Worm (Caenorhabditis elegans) whole organism, L1 larva: Measurements from ENCODE around the gene F32D1.3.

Experiments used
- C16A3.4 ChIP-seq: fragments of 150-350 bp; optimal IDR thresholded peaks from 2 replicates; lab custom pipeline; 2014; ENCODE audit warnings: missing biosample characterization, missing genetic modification characterization
- C34B4.2 ChIP-seq: sonication (generic microtip); optimal IDR thresholded peaks from 2 replicates; lab custom pipeline; 2017; ENCODE audit warnings: mild to moderate bottlenecking, missing genetic modification characterization, missing compliant biosample characterization
- aha-1 ChIP-seq: fragments of 150-350 bp; optimal IDR thresholded peaks from 2 replicates; lab custom pipeline; 2014; ENCODE audit warnings: missing biosample characterization, missing genetic modification characterization
- alr-1 ChIP-seq: fragments of 200-800 bp; sonication (Bioruptor generic); optimal IDR thresholded peaks from 2 replicates; lab custom pipeline; 2018; ENCODE audit warnings: borderline replicate concordance, mild to moderate bottlenecking, missing genetic modification characterization, missing compliant biosample characterization
- ama-1 ChIP-seq: fragments of 150-350 bp; optimal IDR thresholded peaks from 2 replicates; lab custom pipeline; 2014
- blmp-1 ChIP-seq: fragments of 150-350 bp; optimal IDR thresholded peaks from 2 replicates; lab custom pipeline; 2014; ENCODE audit warnings: missing biosample characterization, missing genetic modification characterization
- ceh-63 ChIP-seq: fragments of 200-800 bp; sonication (Bioruptor generic); optimal IDR thresholded peaks from 2 replicates; lab custom pipeline; 2018; ENCODE audit warnings: mild to moderate bottlenecking, missing genetic modification characterization, missing compliant biosample characterization
- ceh-8 ChIP-seq: fragments of 200-800 bp; sonication (Bioruptor generic); optimal IDR thresholded peaks from 2 replicates; lab custom pipeline; 2018; ENCODE audit warnings: mild to moderate bottlenecking, missing genetic modification characterization, moderate library complexity, missing compliant biosample characterization
- ceh-88 ChIP-seq: fragments of 200-800 bp; sonication (Bioruptor generic); IDR thresholded peaks from 2 replicates; pipeline ENCODE4 v1.3.6; 2022; ENCODE audit warnings: missing genetic modification characterization, missing compliant biosample characterization
- ceh-90 ChIP-seq: sonication (generic microtip); optimal IDR thresholded peaks from 2 replicates; lab custom pipeline; 2016; ENCODE audit warnings: missing genetic modification characterization, missing compliant biosample characterization
- dpl-1 ChIP-seq, 3 experiments: fragments of 150-350 bp in 2 of 3; sonication (generic microtip) in 1 of 3; optimal IDR thresholded peaks; 2 replicates each; lab custom pipeline; 2014 to 2017; ENCODE audit warnings: missing biosample characterization in 3 of 3, missing genetic modification characterization in 3 of 3, missing genetic modification reagents in 3 of 3
- dsc-1 ChIP-seq: sonication (generic microtip); optimal IDR thresholded peaks from 2 replicates; lab custom pipeline; 2016; ENCODE audit warnings: mild to moderate bottlenecking, missing genetic modification characterization, missing compliant biosample characterization
- efl-1 ChIP-seq, 4 experiments: fragments of 150-350 bp; optimal IDR thresholded peaks in 3 of 4; peaks in 1 of 4; 1 replicate in 1 of 4; 2 replicates in 3 of 4; lab custom pipeline; 2014; ENCODE audit warnings: missing biosample characterization in 2 of 4, missing genetic modification characterization in 2 of 4, missing genetic modification reagents in 2 of 4
- efl-3 ChIP-seq: fragments of 200-800 bp; sonication (Bioruptor generic); optimal IDR thresholded peaks from 2 replicates; lab custom pipeline; 2018; ENCODE audit warnings: mild to moderate bottlenecking, missing genetic modification characterization, missing compliant biosample characterization
- egl-13 ChIP-seq: sonication (generic microtip); optimal IDR thresholded peaks from 2 replicates; lab custom pipeline; 2016; ENCODE audit warnings: missing genotype, missing genetic modification reagents, missing genetic modification characterization, missing compliant biosample characterization
- egl-27 ChIP-seq, 2 experiments: fragments of 150-350 bp in 1 of 2; sonication (generic microtip); optimal IDR thresholded peaks; 3 replicates each; lab custom pipeline; 2017 to 2018; ENCODE audit warnings: missing biosample characterization in 2 of 2, missing genetic modification characterization in 2 of 2, missing genetic modification reagents in 2 of 2
- elt-2 ChIP-seq: sonication (generic microtip); optimal IDR thresholded peaks from 2 replicates; lab custom pipeline; 2016; ENCODE audit warnings: missing genetic modification characterization, mild to moderate bottlenecking, inconsistent platforms, missing compliant biosample characterization, missing genetic modification reagents
- fkh-4 ChIP-seq: sonication (generic microtip); optimal IDR thresholded peaks from 2 replicates; lab custom pipeline; 2016; ENCODE audit warnings: missing compliant biosample characterization, missing genetic modification characterization, borderline replicate concordance
- fkh-8 ChIP-seq: sonication (generic microtip); optimal IDR thresholded peaks from 2 replicates; lab custom pipeline; 2016; ENCODE audit warnings: mild to moderate bottlenecking, missing genetic modification characterization, missing compliant biosample characterization
- hpl-2 ChIP-seq: fragments of 150-350 bp; optimal IDR thresholded peaks from 2 replicates; lab custom pipeline; 2014; ENCODE audit warnings: missing biosample characterization, missing genetic modification reagents, missing genetic modification characterization
- isw-1 ChIP-seq: fragments of 200-800 bp; sonication (Bioruptor generic); IDR thresholded peaks from 2 replicates; pipeline ENCODE4 v1.3.6; 2022; ENCODE audit warnings: missing genetic modification characterization, missing compliant biosample characterization
- lin-14 ChIP-seq: fragments of 200-800 bp; sonication (Bioruptor generic); optimal IDR thresholded peaks from 2 replicates; lab custom pipeline; 2018; ENCODE audit warnings: mild to moderate bottlenecking, missing genetic modification characterization, moderate library complexity, missing compliant biosample characterization
- lin-15B ChIP-seq: fragments of 150-350 bp; sonication (generic microtip); optimal IDR thresholded peaks from 3 replicates; lab custom pipeline; 2014; ENCODE audit warnings: missing biosample characterization, missing genetic modification characterization
- lin-35 ChIP-seq, 2 experiments: fragments of 150-350 bp; optimal IDR thresholded peaks; 2 replicates each; lab custom pipeline; 2014; ENCODE audit warnings: missing biosample characterization in 2 of 2, missing genetic modification characterization in 2 of 2, missing genetic modification reagents in 2 of 2
- lin-39 ChIP-seq: fragments of 150-350 bp; optimal IDR thresholded peaks from 2 replicates; lab custom pipeline; 2014; ENCODE audit warnings: missing biosample characterization, missing genetic modification reagents, missing genetic modification characterization
- lsy-2 ChIP-seq, 2 experiments: fragments of 150-350 bp; optimal IDR thresholded peaks; 2 replicates each; lab custom pipeline; 2014; ENCODE audit warnings: missing biosample characterization in 2 of 2, missing genetic modification characterization in 2 of 2
- mab-9 ChIP-seq: fragments of 200-800 bp; sonication (Bioruptor generic); IDR thresholded peaks from 2 replicates; pipeline ENCODE4 v1.3.6; 2022; ENCODE audit warnings: missing genetic modification reagents, missing genetic modification characterization, missing compliant biosample characterization
- mep-1 ChIP-seq: fragments of 150-350 bp; optimal IDR thresholded peaks from 2 replicates; lab custom pipeline; 2014; ENCODE audit warnings: missing biosample characterization, missing genetic modification characterization
- nhr-12 ChIP-seq: sonication (generic microtip); optimal IDR thresholded peaks from 2 replicates; lab custom pipeline; 2017; ENCODE audit warnings: missing biosample characterization, missing genetic modification characterization
- nhr-19 ChIP-seq: fragments of 200-800 bp; sonication (Bioruptor generic); conservative IDR thresholded peaks from 2 replicates; pipeline ENCODE4 v1.3.6; 2022; ENCODE audit warnings: missing genetic modification characterization, missing compliant biosample characterization
- nhr-47 ChIP-seq: sonication (generic microtip); optimal IDR thresholded peaks from 2 replicates; lab custom pipeline; 2016; ENCODE audit warnings: mild to moderate bottlenecking, missing genetic modification characterization, moderate library complexity, missing compliant biosample characterization
- nhr-71 ChIP-seq: sonication (generic microtip); optimal IDR thresholded peaks from 2 replicates; lab custom pipeline; 2016; ENCODE audit warnings: mild to moderate bottlenecking, missing genetic modification characterization, moderate library complexity, missing compliant biosample characterization
- nhr-85 ChIP-seq: sonication (generic microtip); peaks from one replicate; lab custom pipeline; 2016; ENCODE audit warnings: missing genetic modification characterization, inconsistent platforms, missing compliant biosample characterization
- pag-3 ChIP-seq: sonication (generic microtip); optimal IDR thresholded peaks from 2 replicates; lab custom pipeline; 2017; ENCODE audit warnings: missing genetic modification characterization, mild to moderate bottlenecking, missing compliant biosample characterization, antibody characterized with exemption, borderline replicate concordance; ENCODE audit not compliant: insufficient read depth
- pax-3 ChIP-seq: fragments of 200-800 bp; sonication (Bioruptor generic); optimal IDR thresholded peaks from 2 replicates; lab custom pipeline; 2018; ENCODE audit warnings: mild to moderate bottlenecking, missing genetic modification characterization, moderate library complexity, missing compliant biosample characterization
- rnt-1 ChIP-seq: sonication (generic microtip); optimal IDR thresholded peaks from 2 replicates; lab custom pipeline; 2016; ENCODE audit warnings: mild to moderate bottlenecking, missing genetic modification characterization, moderate library complexity, missing compliant biosample characterization
- skn-1 ChIP-seq: fragments of 150-350 bp; optimal IDR thresholded peaks from 2 replicates; lab custom pipeline; 2014; ENCODE audit warnings: missing biosample characterization, missing genetic modification characterization
- snu-23 ChIP-seq: sonication (generic microtip); optimal IDR thresholded peaks from 2 replicates; lab custom pipeline; 2016; ENCODE audit warnings: missing genetic modification characterization, missing compliant biosample characterization
- sox-4 ChIP-seq: sonication (generic microtip); optimal IDR thresholded peaks from 2 replicates; lab custom pipeline; 2016; ENCODE audit warnings: missing genetic modification characterization, missing compliant biosample characterization
- sptf-1 ChIP-seq: fragments of 150-350 bp; optimal IDR thresholded peaks from 2 replicates; lab custom pipeline; 2014; ENCODE audit warnings: missing biosample characterization, missing genetic modification characterization
- sup-37 ChIP-seq: fragments of 200-800 bp; sonication (Bioruptor generic); optimal IDR thresholded peaks from 2 replicates; lab custom pipeline; 2018; ENCODE audit warnings: mild to moderate bottlenecking, missing genetic modification characterization, missing compliant biosample characterization
- tbx-2 ChIP-seq: sonication (generic microtip); optimal IDR thresholded peaks from 2 replicates; lab custom pipeline; 2016; ENCODE audit warnings: missing genetic modification characterization, missing compliant biosample characterization
- unc-30 ChIP-seq: sonication (generic microtip); optimal IDR thresholded peaks from 2 replicates; lab custom pipeline; 2017; ENCODE audit warnings: missing biosample characterization, missing genetic modification characterization
- xbp-1 ChIP-seq: sonication (generic microtip); optimal IDR thresholded peaks from 2 replicates; lab custom pipeline; 2016; ENCODE audit warnings: missing genetic modification characterization, missing compliant biosample characterization
- ztf-4 ChIP-seq: fragments of 150-350 bp; optimal IDR thresholded peaks from 2 replicates; lab custom pipeline; 2014; ENCODE audit warnings: missing biosample characterization, missing genetic modification characterization

F32D1.3 gene

ce11 chrV:4341736-4342135, 19.6 kb downstream of the F32D1.3 start:
- TF ChIP-seq sptf-1 (tag; lab: Kevin White, UChicago) (no peak), skn-1 (peak; percentile 13), xbp-1 (tag; lab: Kevin White, UChicago) (no peak)

ce11 chrV:4341208-4341607, 20.2 kb downstream of the F32D1.3 start, which contains the start of gene glrx-3:
Gene glrx-3 (minus strand): TSS chrV:4341308.
- no peak for TF ChIP-seq aha-1
- TF ChIP-seq dsc-1 (tag; lab: Kevin White, UChicago): no peak
- no peak for TF ChIP-seq alr-1
- TF ChIP-seq lin-15B (tag; lab: Kevin White, UChicago): no peak
- no peak for TF ChIP-seq pag-3 (tag; lab: Kevin White, UChicago)

DNA sequence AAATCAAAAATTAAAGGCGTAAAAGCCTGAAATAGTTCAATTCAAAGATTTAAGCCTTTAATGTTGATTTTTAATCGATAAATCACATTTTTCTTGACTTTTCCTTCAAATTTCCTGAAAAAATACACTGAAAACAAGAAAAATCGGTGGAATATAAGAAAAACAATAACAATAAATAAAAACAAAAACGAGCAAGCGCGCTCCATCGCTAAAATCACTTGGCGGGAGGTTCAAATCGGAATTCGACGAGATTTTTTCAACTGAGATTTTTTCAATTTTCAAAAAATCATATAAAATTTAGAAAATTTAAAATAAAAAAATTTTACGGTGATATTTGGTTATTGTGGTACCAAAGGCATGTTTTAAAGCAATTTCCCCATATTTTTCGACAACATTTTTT, 21.9 kb downstream of the F32D1.3 start:
- no peak for TF ChIP-seq nhr-85
- TF ChIP-seq ceh-90 (tag; lab: Kevin White, UChicago): no peak
- TF ChIP-seq snu-23 (GFP tag; lab: Kevin White, UChicago): no peak
- TF ChIP-seq lsy-2 (tag; optimal IDR thresholded peaks at IDR 0.05; lab: Kevin White, UChicago): peak in 1 of 2 experiments; percentile 2
- no peak for TF ChIP-seq lin-15B (tag; lab: Kevin White, UChicago)
- no peak for TF ChIP-seq sup-37
- TF ChIP-seq rnt-1 (tag; lab: Kevin White, UChicago): no peak
- no peak for TF ChIP-seq isw-1 (GFP tag; lab: Robert Waterston, UW)
- TF ChIP-seq xbp-1 (tag; lab: Kevin White, UChicago): peak; percentile 8
- TF ChIP-seq efl-3: no peak
- TF ChIP-seq nhr-71 (tag; lab: Kevin White, UChicago): peak; percentile 3
- no peak for TF ChIP-seq tbx-2 (tag; lab: Kevin White, UChicago)
- TF ChIP-seq egl-27 (tag; optimal IDR thresholded peaks at IDR 0.05; lab: Kevin White, UChicago): no peak
- TF ChIP-seq elt-2 (tag; lab: Kevin White, UChicago): no peak
- no peak for TF ChIP-seq ama-1
- no peak for TF ChIP-seq egl-13 (tag; lab: Kevin White, UChicago)
- TF ChIP-seq ceh-8: no peak
- peak; percentile 12 for TF ChIP-seq nhr-47 (tag; lab: Kevin White, UChicago)
- TF ChIP-seq dpl-1 (GFP tag; optimal IDR thresholded peaks at IDR 0.05; lab: Kevin White, UChicago): peak; percentile 35 to 80 (median 53)
- no peak for TF ChIP-seq lin-14 (GFP tag; lab: Kevin White, UChicago)
- TF ChIP-seq nhr-12 (tag; lab: Kevin White, UChicago): no peak
- TF ChIP-seq C16A3.4 (tag; lab: Kevin White, UChicago): no peak
- TF ChIP-seq efl-1 (optimal IDR thresholded peaks at IDR 0.05; lab: Kevin White, UChicago): peak; percentile 81 to 86
- TF ChIP-seq efl-1 (GFP tag; optimal IDR thresholded peaks at IDR 0.05 in 1 of 2; lab: Kevin White, UChicago): peak; percentile 85 to 98
- TF ChIP-seq hpl-2 (GFP tag; lab: Kevin White, UChicago): no peak
- no peak for TF ChIP-seq lin-39
- no peak for TF ChIP-seq mep-1 (tag; lab: Kevin White, UChicago)
- TF ChIP-seq nhr-19 (GFP tag; lab: Robert Waterston, UW): no peak
- no peak for TF ChIP-seq sox-4 (tag; lab: Kevin White, UChicago)
- no peak for TF ChIP-seq ceh-63 (GFP tag; lab: Kevin White, UChicago)
- no peak for TF ChIP-seq mab-9 (GFP tag; lab: Robert Waterston, UW)
- TF ChIP-seq fkh-8 (tag; lab: Kevin White, UChicago): no peak
- TF ChIP-seq pax-3: no peak
- no peak for TF ChIP-seq fkh-4 (tag; lab: Kevin White, UChicago)
- TF ChIP-seq blmp-1 (tag; lab: Kevin White, UChicago): no peak
- peak; percentile 60 to 68 for TF ChIP-seq lin-35 (GFP tag; optimal IDR thresholded peaks at IDR 0.05; lab: Kevin White, UChicago)
- TF ChIP-seq unc-30: no peak
- TF ChIP-seq ceh-88 (GFP tag; lab: Robert Waterston, UW): no peak
- no peak for TF ChIP-seq ztf-4
- no peak for TF ChIP-seq C34B4.2 (tag; lab: Kevin White, UChicago)
